Fruit fly (Drosophila melanogaster) whole organism, embryonic: Measurements from ENCODE around the gene SmydA-2.

Experiments used
- Atf-2 ChIP-seq: fragments of 200-800 bp; sonication (Bioruptor generic); optimal IDR thresholded peaks from 2 replicates; lab custom pipeline; 2016; ENCODE audit warnings: missing biosample characterization, missing genetic modification characterization
- CG10321 ChIP-seq: fragments of 200-800 bp; sonication (Bioruptor generic); IDR thresholded peaks from 2 replicates; pipeline ENCODE4 v1.3.6; 2022; ENCODE audit warnings: missing biosample characterization, missing genetic modification characterization
- CG10959 ChIP-seq: fragments of 200-800 bp; sonication (Bioruptor generic); IDR thresholded peaks from 2 replicates; pipeline ENCODE4 v1.3.6; 2022; ENCODE audit warnings: missing biosample characterization, missing genetic modification characterization
- CG11695 ChIP-seq: fragments of 200-800 bp; sonication (Bioruptor generic); IDR thresholded peaks from 3 replicates; pipeline ENCODE4 v1.3.6; 2022; ENCODE audit warnings: missing biosample characterization, missing genetic modification characterization
- CG1647 ChIP-seq: fragments of 200-800 bp; sonication (Bioruptor generic); optimal IDR thresholded peaks from 3 replicates; lab custom pipeline; 2016; ENCODE audit warnings: missing biosample characterization, missing genetic modification characterization
- CG16813 ChIP-seq: fragments of 200-800 bp; sonication (Bioruptor generic); IDR thresholded peaks from 3 replicates; pipeline ENCODE4 v1.3.6; 2022; ENCODE audit warnings: missing biosample characterization, missing genetic modification characterization; ENCODE audit not compliant: partially characterized antibody
- CG17359 ChIP-seq: fragments of 200-800 bp; sonication (Bioruptor generic); optimal IDR thresholded peaks from 3 replicates; lab custom pipeline; 2018; ENCODE audit warnings: missing biosample characterization, mild to moderate bottlenecking, missing genetic modification characterization, moderate library complexity
- CG30020 ChIP-seq: fragments of 200-800 bp; optimal IDR thresholded peaks from 2 replicates; lab custom pipeline; 2019; ENCODE audit warnings: missing biosample characterization, mild to moderate bottlenecking, missing genetic modification characterization, moderate library complexity
- CG32532 ChIP-seq: fragments of 200-800 bp; sonication (Bioruptor generic); IDR thresholded peaks from 2 replicates; pipeline ENCODE4 v1.3.6; 2022; ENCODE audit warnings: missing biosample characterization, missing genetic modification characterization
- CG34422 ChIP-seq: fragments of 200-800 bp; sonication (Bioruptor generic); IDR thresholded peaks from 3 replicates; pipeline ENCODE4 v1.3.6; 2022; ENCODE audit warnings: missing biosample characterization, missing genetic modification characterization
- CG4328 ChIP-seq: fragments of 200-800 bp; sonication (Bioruptor generic); optimal IDR thresholded peaks from 3 replicates; lab custom pipeline; 2017; ENCODE audit warnings: missing biosample characterization, missing genetic modification reagents, missing genetic modification characterization
- CG5245 ChIP-seq: fragments of 200-800 bp; sonication (Bioruptor generic); optimal IDR thresholded peaks from 3 replicates; lab custom pipeline; 2016; ENCODE audit warnings: missing biosample characterization, missing genetic modification characterization
- CG6272 ChIP-seq: fragments of 200-800 bp; sonication (Bioruptor generic); IDR thresholded peaks from 2 replicates; pipeline ENCODE4 v1.3.6; 2022; ENCODE audit warnings: missing biosample characterization, missing genetic modification characterization
- CG6791 ChIP-seq: fragments of 200-800 bp; sonication (Bioruptor generic); IDR thresholded peaks from 3 replicates; pipeline ENCODE4 v1.3.6; 2022; ENCODE audit warnings: missing biosample characterization, missing genetic modification characterization; ENCODE audit not compliant: partially characterized antibody
- CG6813 ChIP-seq: fragments of 200-800 bp; sonication (Bioruptor generic); optimal IDR thresholded peaks from 2 replicates; lab custom pipeline; 2017; ENCODE audit warnings: missing biosample characterization, missing genetic modification characterization, mild to moderate bottlenecking, moderate library complexity, missing genetic modification reagents
- CG7963 ChIP-seq: fragments of 200-800 bp; sonication (Bioruptor generic); IDR thresholded peaks from 3 replicates; pipeline ENCODE4 v1.3.6; 2022; ENCODE audit warnings: missing biosample characterization, missing genetic modification characterization; ENCODE audit not compliant: partially characterized antibody
- CG9817 ChIP-seq: fragments of 200-800 bp; sonication (Bioruptor generic); optimal IDR thresholded peaks from 2 replicates; lab custom pipeline; 2018; ENCODE audit warnings: missing biosample characterization, mild to moderate bottlenecking, missing genetic modification characterization, moderate library complexity
- CG9876 ChIP-seq: fragments of 200-800 bp; sonication (Bioruptor generic); optimal IDR thresholded peaks from 2 replicates; lab custom pipeline; 2016; ENCODE audit warnings: missing biosample characterization, missing genetic modification characterization
- Dll ChIP-seq: fragments of 200-800 bp; sonication (Bioruptor generic); IDR thresholded peaks from 4 replicates; pipeline ENCODE4 v1.3.6; 2022; ENCODE audit warnings: missing biosample characterization, missing genetic modification characterization; ENCODE audit not compliant: partially characterized antibody
- E2f1 ChIP-seq: fragments of 200-800 bp; sonication (Bioruptor generic); IDR thresholded peaks from 2 replicates; pipeline ENCODE4 v1.3.6; 2022; ENCODE audit warnings: missing biosample characterization, missing genetic modification characterization
- HmgZ ChIP-seq: fragments of 200-800 bp; sonication (Bioruptor generic); optimal IDR thresholded peaks from 2 replicates; lab custom pipeline; 2018; ENCODE audit warnings: missing biosample characterization, mild to moderate bottlenecking, missing genetic modification characterization
- Hr78 ChIP-seq, 2 experiments: fragments of 200-800 bp in 1 of 2; fragments of >200 bp in 1 of 2; sonication (Bioruptor generic) in 1 of 2; optimal IDR thresholded peaks; 2 replicates each; lab custom pipeline; 2017 to 2019; ENCODE audit warnings: missing biosample characterization in 2 of 2, missing genetic modification characterization in 2 of 2, mild to moderate bottlenecking in 1 of 2, moderate library complexity in 1 of 2
- Max ChIP-seq: fragments of 200-800 bp; sonication (Bioruptor generic); optimal IDR thresholded peaks from 2 replicates; lab custom pipeline; 2016; ENCODE audit warnings: missing biosample characterization, mild to moderate bottlenecking, missing genetic modification characterization
- Ptx1 ChIP-seq: fragments of 200-800 bp; sonication (Bioruptor generic); IDR thresholded peaks from 2 replicates; pipeline ENCODE4 v1.3.6; 2022; ENCODE audit warnings: missing biosample characterization, missing genetic modification characterization
- Rfx ChIP-seq: fragments of 200-800 bp; sonication (Bioruptor generic); IDR thresholded peaks from 2 replicates; pipeline ENCODE4 v1.3.6; 2022; ENCODE audit warnings: missing biosample characterization, missing genetic modification characterization
- Six4 ChIP-seq: fragments of 200-800 bp; sonication (Bioruptor generic); optimal IDR thresholded peaks from 2 replicates; lab custom pipeline; 2016; ENCODE audit warnings: missing biosample characterization, missing genetic modification characterization
- YL-1 ChIP-seq: fragments of 200-800 bp; sonication (Bioruptor generic); optimal IDR thresholded peaks from 3 replicates; lab custom pipeline; 2017; ENCODE audit warnings: missing biosample characterization, mild to moderate bottlenecking, missing genetic modification characterization
- amos ChIP-seq: fragments of 200-800 bp; sonication (Bioruptor generic); IDR thresholded peaks from 2 replicates; pipeline ENCODE4 v1.3.6; 2022; ENCODE audit warnings: missing biosample characterization, missing genetic modification characterization; ENCODE audit not compliant: partially characterized antibody
- ap ChIP-seq: fragments of 200-800 bp; sonication (Bioruptor generic); IDR thresholded peaks from 2 replicates; pipeline ENCODE4 v1.3.6; 2022; ENCODE audit warnings: missing biosample characterization, missing genetic modification characterization
- bigmax ChIP-seq: fragments of 200-800 bp; sonication (Bioruptor generic); optimal IDR thresholded peaks from 2 replicates; lab custom pipeline; 2018; ENCODE audit warnings: missing biosample characterization, mild to moderate bottlenecking, missing genetic modification characterization
- dati ChIP-seq: fragments of 200-800 bp; sonication (Bioruptor generic); IDR thresholded peaks from 2 replicates; pipeline ENCODE4 v1.3.6; 2022; ENCODE audit warnings: missing biosample characterization, missing genetic modification characterization
- dysf ChIP-seq: fragments of 200-800 bp; sonication (Bioruptor generic); IDR thresholded peaks from 3 replicates; pipeline ENCODE4 v1.3.6; 2022; ENCODE audit warnings: missing biosample characterization, missing genetic modification characterization
- esg ChIP-seq: fragments of 200-800 bp; sonication (Bioruptor generic); conservative IDR thresholded peaks from 2 replicates; pipeline ENCODE4 v1.3.6; 2022; ENCODE audit warnings: missing biosample characterization, missing genetic modification characterization
- ewg ChIP-seq: fragments of 200-800 bp; sonication (Bioruptor generic); optimal IDR thresholded peaks from 3 replicates; lab custom pipeline; 2017; ENCODE audit warnings: mild to moderate bottlenecking, missing biosample characterization, missing genetic modification reagents, missing genetic modification characterization
- fu2 ChIP-seq: fragments of 200-800 bp; sonication (Bioruptor generic); optimal IDR thresholded peaks from 2 replicates; lab custom pipeline; 2016; ENCODE audit warnings: missing biosample characterization, missing genetic modification characterization
- gfzf ChIP-seq: fragments of 200-800 bp; sonication (Bioruptor generic); optimal IDR thresholded peaks from 2 replicates; lab custom pipeline; 2016; ENCODE audit warnings: missing biosample characterization, mild to moderate bottlenecking, missing genetic modification characterization, moderate library complexity
- gsb ChIP-seq: fragments of 200-800 bp; sonication (Bioruptor generic); IDR thresholded peaks from 2 replicates; pipeline ENCODE4 v1.3.6; 2022; ENCODE audit warnings: missing biosample characterization, missing genetic modification characterization
- ind ChIP-seq: fragments of 200-800 bp; sonication (Bioruptor generic); optimal IDR thresholded peaks from 3 replicates; lab custom pipeline; 2016; ENCODE audit warnings: missing biosample characterization, missing genetic modification characterization
- klu ChIP-seq: fragments of 200-800 bp; sonication (Bioruptor generic); IDR thresholded peaks from 2 replicates; pipeline ENCODE4 v1.3.6; 2022; ENCODE audit warnings: missing biosample characterization, missing genetic modification characterization
- kni ChIP-seq: fragments of 200-800 bp; sonication (Bioruptor generic); optimal IDR thresholded peaks from 3 replicates; lab custom pipeline; 2017; ENCODE audit warnings: mild to moderate bottlenecking, missing biosample characterization, missing genetic modification reagents, missing genetic modification characterization
- lbe ChIP-seq: fragments of 200-800 bp; sonication (Bioruptor generic); optimal IDR thresholded peaks from 2 replicates; lab custom pipeline; 2016; ENCODE audit warnings: missing biosample characterization, mild to moderate bottlenecking, missing genetic modification characterization
- nau ChIP-seq: fragments of 200-800 bp; sonication (Bioruptor generic); optimal IDR thresholded peaks from 3 replicates; lab custom pipeline; 2017; ENCODE audit warnings: missing biosample characterization, mild to moderate bottlenecking, missing genetic modification characterization, missing genetic modification reagents
- otp ChIP-seq: fragments of 200-800 bp; sonication (Bioruptor generic); IDR thresholded peaks from 3 replicates; pipeline ENCODE4, ENCODE4 v1.3.6; 2022; ENCODE audit warnings: missing biosample characterization, missing genetic modification characterization
- prd ChIP-seq, 3 experiments: fragments of >200 bp in 2 of 3; fragments of 200-800 bp in 1 of 3; sonication (Bioruptor generic) in 1 of 3; optimal IDR thresholded peaks in 2 of 3; IDR thresholded peaks in 1 of 3; 2 replicates in 2 of 3; 3 replicates in 1 of 3; pipeline versions ENCODE4 v1.3.6 to Lab custom; 2017 to 2022; ENCODE audit warnings: missing biosample characterization in 1 of 3, missing genetic modification characterization in 1 of 3
- scrt ChIP-seq: fragments of 200-800 bp; sonication (Bioruptor generic); optimal IDR thresholded peaks from 2 replicates; lab custom pipeline; 2018; ENCODE audit warnings: missing biosample characterization, mild to moderate bottlenecking, missing genetic modification characterization, moderate library complexity
- so ChIP-seq: fragments of 200-800 bp; sonication (Bioruptor generic); IDR thresholded peaks from 3 replicates; pipeline ENCODE4 v1.3.6; 2022; ENCODE audit warnings: missing biosample characterization, missing genetic modification characterization
- stwl ChIP-seq: fragments of 200-800 bp; sonication (Bioruptor generic); optimal IDR thresholded peaks from 3 replicates; lab custom pipeline; 2018; ENCODE audit warnings: missing biosample characterization, mild to moderate bottlenecking, missing genetic modification characterization, moderate library complexity
- tap ChIP-seq: fragments of 200-800 bp; optimal IDR thresholded peaks from 3 replicates; lab custom pipeline; 2019; ENCODE audit warnings: missing biosample characterization, mild to moderate bottlenecking, missing genetic modification characterization, moderate library complexity
- ttk ChIP-seq: fragments of 200-800 bp; sonication (Bioruptor generic); IDR thresholded peaks from 2 replicates; pipeline ENCODE4 v2.1.2; 2022; ENCODE audit warnings: missing biosample characterization, missing genetic modification characterization
- zen ChIP-seq: fragments of 200-800 bp; sonication (Bioruptor generic); optimal IDR thresholded peaks from 3 replicates; lab custom pipeline; 2018; ENCODE audit warnings: missing biosample characterization, mild to moderate bottlenecking, missing genetic modification characterization, moderate library complexity

The SmydA-2 gene

DNA sequence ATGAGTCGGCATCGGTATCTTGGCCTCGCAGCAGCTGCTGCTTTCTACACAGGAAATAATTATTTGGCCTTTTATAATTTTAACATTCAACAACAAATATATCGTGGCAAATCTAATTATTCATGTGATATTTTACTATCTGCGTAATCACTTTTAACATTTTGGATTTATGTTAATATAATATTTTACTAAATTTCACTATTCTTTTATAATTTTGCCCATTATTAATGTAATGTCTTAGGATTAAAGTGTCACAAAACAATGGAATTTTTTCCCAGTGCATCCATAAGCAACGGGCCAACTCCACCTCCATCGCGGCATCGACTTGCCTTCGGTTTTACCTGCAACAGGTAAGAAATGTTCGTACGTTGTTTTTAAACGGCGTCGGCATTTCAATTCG lies 39.4 kb upstream of the SmydA-2 start (continued):
- TF ChIP-seq klu (GFP tag; lab: Robert Waterston, UW) (peak; percentile 56), Atf-2 (GFP tag; lab: Kevin White, UChicago) (peak; percentile 4), ind (GFP tag; lab: Kevin White, UChicago) (peak; percentile 68), scrt (GFP tag; lab: Kevin White, UChicago) (peak; percentile 50), Hr78 (GFP tag; optimal IDR thresholded peaks at IDR 0.05; lab: Kevin White, UChicago) (peak in 1 of 2 experiments; percentile 79), CG5245 (GFP tag; lab: Kevin White, UChicago) (peak; percentile 59), CG10321 (GFP tag; lab: Robert Waterston, UW) (no peak), Dll (no peak), lbe (GFP tag; lab: Kevin White, UChicago) (peak; percentile 71), HmgZ (tag; lab: Kevin White, UChicago) (peak; percentile 39), esg (GFP tag; lab: Robert Waterston, UW) (peak; percentile 72), ttk (GFP tag; lab: Robert Waterston, UW) (peak; percentile 61; the same call in 1 of the 2 replicates), Ptx1 (peak; percentile 79), tap (tag; lab: Kevin White, UChicago) (peak; percentile 82), CG9817 (tag; lab: Kevin White, UChicago) (peak; percentile 32), CG6791 (GFP tag; lab: Robert Waterston, UW) (no peak), YL-1 (GFP tag; lab: Kevin White, UChicago) (peak; percentile 27), E2f1 (GFP tag; lab: Robert Waterston, UW) (peak; percentile 58), CG32532 (GFP tag; lab: Robert Waterston, UW) (no peak; the same call in 1 of the 2 replicates), CG16813 (no peak), prd (optimal IDR thresholded peaks at IDR 0.05; lab: Kevin White, UChicago) (no peak), prd (GFP tag; IDR thresholded peaks at IDR 0.05; lab: Robert Waterston, UW) (peak; percentile 91), dysf (peak; percentile 79), otp (no peak), CG11695 (GFP tag; lab: Robert Waterston, UW) (peak; percentile 84), Rfx (GFP tag; lab: Robert Waterston, UW) (no peak), Max (peak; percentile 68), CG9876 (no peak), CG10959 (GFP tag; lab: Robert Waterston, UW) (peak; percentile 75; the same call in 1 of the 2 replicates), amos (GFP tag; lab: Robert Waterston, UW) (no peak), CG1647 (no peak), dati (GFP tag; lab: Robert Waterston, UW) (no peak), so (GFP tag; lab: Robert Waterston, UW) (peak; percentile 64; the same call in 1 of the 3 replicates), gsb (no peak), CG4328 (GFP tag; lab: Kevin White, UChicago) (peak; percentile 57), zen (tag; lab: Kevin White, UChicago) (peak; percentile 96), Six4 (GFP tag; lab: Kevin White, UChicago) (peak; percentile 75), kni (GFP tag; lab: Kevin White, UChicago) (peak; percentile 22), nau (peak; percentile 71), CG6272 (GFP tag; lab: Robert Waterston, UW) (peak; percentile 43; the same call in 1 of the 2 replicates), CG7963 (GFP tag; lab: Robert Waterston, UW) (no peak), ewg (GFP tag; lab: Kevin White, UChicago) (peak; percentile 73), ap (GFP tag; lab: Robert Waterston, UW) (peak; percentile 59), CG34422 (GFP tag; lab: Robert Waterston, UW) (peak; percentile 67), gfzf (no peak), fu2 (GFP tag; lab: Kevin White, UChicago) (no peak), stwl (tag; lab: Kevin White, UChicago) (peak; percentile 54), bigmax (GFP tag; lab: Kevin White, UChicago) (no peak), CG30020 (peak; percentile 70), CG6813 (GFP tag; lab: Kevin White, UChicago) (peak; percentile 77), CG17359 (tag; lab: Kevin White, UChicago) (peak; percentile 91)
